Fruit fly (Drosophila melanogaster): ENCODE measurements around the gene Obp18a.

Gene Obp18a

dm6 chrX:19147939-19148641 is 12.4 kb upstream of the Obp18a start:
- no peak for TF ChIP-seq CG8478 (optimal IDR thresholded peaks at IDR 0.05)
- no peak for TF ChIP-seq CTCF (optimal IDR thresholded peaks at IDR 0.05)

- TF ChIP-seq CTCF (optimal IDR thresholded peaks at IDR 0.05) (no peak), CG8478 (optimal IDR thresholded peaks at IDR 0.05) (no peak)
Measured at dm6 chrX:19146421-19146952, 10.8 kb upstream of the Obp18a start.

dm6 chrX:19144785-19145422 is 9.2 kb upstream of the Obp18a start:
- TF ChIP-seq CTCF (optimal IDR thresholded peaks at IDR 0.05) (no peak), CG8478 (optimal IDR thresholded peaks at IDR 0.05) (no peak)

dm6 chrX:19127216-19127615 is 8.5 kb downstream of the Obp18a start, which contains the start of gene tgy:
Gene tgy, minus strand, starts transcription at chrX:19127316.
- TF ChIP-seq CTCF (optimal IDR thresholded peaks at IDR 0.05) (no peak), CG8478 (optimal IDR thresholded peaks at IDR 0.05) (no peak)

dm6 chrX:19124288-19124687 is 11.4 kb downstream of the Obp18a start, which contains the start of gene CG15882:
Gene CG15882, minus strand, starts transcription at chrX:19124388.
- no peak for TF ChIP-seq CTCF (optimal IDR thresholded peaks at IDR 0.05)
- no peak for TF ChIP-seq CG8478 (optimal IDR thresholded peaks at IDR 0.05)

dm6 chrX:19120367-19120766 is 15.3 kb downstream of the Obp18a start:
- TF ChIP-seq CG8478 (optimal IDR thresholded peaks at IDR 0.05) (no peak), CTCF (optimal IDR thresholded peaks at IDR 0.05) (no peak)

- no peak for TF ChIP-seq CTCF (optimal IDR thresholded peaks at IDR 0.05)
- no peak for TF ChIP-seq CG8478 (optimal IDR thresholded peaks at IDR 0.05)
Measured at dm6 chrX:19106842-19107557, 28.7 kb downstream of the Obp18a start.

- TF ChIP-seq CTCF (optimal IDR thresholded peaks at IDR 0.05) (no peak), CG8478 (optimal IDR thresholded peaks at IDR 0.05) (no peak)
Measured at dm6 chrX:19096179-19096578, 39.5 kb downstream of the Obp18a start.

All from S2 (cell line).